Fruit fly (Drosophila melanogaster): ENCODE results near the gene Taf12.

dm6 chr3R:11691747-11692146 is 12.3 kb upstream of the Taf12 start, which contains the start of gene CG18765:
- TF ChIP-seq sv (GFP tag; optimal IDR thresholded peaks at IDR 0.05) (no peak), OdsH (GFP tag; optimal IDR thresholded peaks at IDR 0.05) (no peak), foxo (GFP tag; optimal IDR thresholded peaks at IDR 0.05) (no peak)

Data from whole organism, wandering third instar larva.